Worm (Caenorhabditis elegans) whole organism, mixed stage, embryonic: Measurements from ENCODE around the gene dod-20.

ENCODE experiments used
- blmp-1 ChIP-seq: fragments of 150-350 bp; optimal IDR thresholded peaks from 2 replicates; lab custom pipeline; 2014; ENCODE audit warnings: missing biosample characterization, missing genetic modification characterization
- ces-1 ChIP-seq: fragments of 150-350 bp; optimal IDR thresholded peaks from 2 replicates; lab custom pipeline; 2014; ENCODE audit warnings: missing biosample characterization, missing genetic modification reagents, missing genetic modification characterization
- cnd-1 ChIP-seq: fragments of 200-800 bp; sonication (Bioruptor generic); optimal IDR thresholded peaks from 2 replicates; lab custom pipeline; 2018; ENCODE audit warnings: mild to moderate bottlenecking, missing genetic modification characterization, missing compliant biosample characterization
- elt-1 ChIP-seq: sonication (generic microtip); optimal IDR thresholded peaks from 2 replicates; lab custom pipeline; 2017; ENCODE audit warnings: missing genetic modification characterization, mild to moderate bottlenecking, missing compliant biosample characterization, antibody characterized with exemption, moderate library complexity, borderline replicate concordance; ENCODE audit not compliant: insufficient read depth
- elt-3 ChIP-seq: fragments of 150-350 bp; optimal IDR thresholded peaks from 2 replicates; lab custom pipeline; 2014; ENCODE audit warnings: missing biosample characterization, missing genetic modification characterization
- nhr-12 ChIP-seq: fragments of 150-350 bp; optimal IDR thresholded peaks from 2 replicates; lab custom pipeline; 2014; ENCODE audit warnings: missing biosample characterization, missing genetic modification characterization
- nhr-237 ChIP-seq: fragments of 150-350 bp; optimal IDR thresholded peaks from 2 replicates; lab custom pipeline; 2014; ENCODE audit warnings: missing biosample characterization, missing genetic modification characterization
- pha-4 ChIP-seq: fragments of 150-350 bp; optimal IDR thresholded peaks from 2 replicates; lab custom pipeline; 2018; ENCODE audit warnings: missing biosample characterization, missing genetic modification reagents, missing genetic modification characterization
- sem-2 ChIP-seq: fragments of 200-800 bp; sonication (Bioruptor generic); optimal IDR thresholded peaks from 2 replicates; lab custom pipeline; 2018; ENCODE audit warnings: mild to moderate bottlenecking, missing genetic modification characterization, missing compliant biosample characterization
- unc-62 ChIP-seq: fragments of 150-350 bp; optimal IDR thresholded peaks from 2 replicates; lab custom pipeline; 2014; ENCODE audit warnings: missing biosample characterization, missing genetic modification reagents, missing genetic modification characterization
- ztf-11 ChIP-seq: fragments of 150-350 bp; optimal IDR thresholded peaks from 2 replicates; lab custom pipeline; 2014; ENCODE audit warnings: missing biosample characterization, missing genetic modification characterization

- TF ChIP-seq unc-62 (GFP tag; lab: Kevin White, UChicago) (no peak), cnd-1 (tag; lab: Kevin White, UChicago) (no peak), elt-3 (tag; lab: Kevin White, UChicago) (no peak), ztf-11 (tag; lab: Kevin White, UChicago) (no peak), ces-1 (no peak), nhr-12 (tag; lab: Kevin White, UChicago) (no peak), nhr-237 (tag; lab: Kevin White, UChicago) (no peak), blmp-1 (tag; lab: Kevin White, UChicago) (no peak), pha-4 (tag; lab: Kevin White, UChicago) (no peak), sem-2 (GFP tag; lab: Kevin White, UChicago) (no peak), elt-1 (no peak)
Observed at ce11 chrV:418432-418831, 3.8 kb upstream of the dod-20 start, which contains the start of gene Y39D8A.1.
